Fruit fly (Drosophila melanogaster) whole organism, embryonic: ENCODE data around the gene Osi10b.

ENCODE experiments used
- ATbp ChIP-seq: fragments of 200-800 bp; sonication (Bioruptor generic); optimal IDR thresholded peaks from 2 replicates; lab custom pipeline; 2017; ENCODE audit warnings: missing biosample characterization, mild to moderate bottlenecking, missing genetic modification characterization, missing genetic modification reagents
- Antp ChIP-seq: fragments of 200-800 bp; sonication (Bioruptor generic); optimal IDR thresholded peaks from 3 replicates; lab custom pipeline; 2016; ENCODE audit warnings: missing biosample characterization, missing genetic modification characterization
- Atf3 ChIP-seq: fragments of 200-800 bp; sonication (Bioruptor generic); optimal IDR thresholded peaks from 3 replicates; lab custom pipeline; 2016; ENCODE audit warnings: missing biosample characterization, missing genetic modification characterization
- Awh ChIP-seq: fragments of 200-800 bp; sonication (Bioruptor generic); IDR thresholded peaks from 2 replicates; pipeline ENCODE4, ENCODE4 v1.3.6; 2022; ENCODE audit warnings: missing biosample characterization, missing genetic modification characterization
- Blimp-1 ChIP-seq: fragments of 200-800 bp; sonication (Bioruptor generic); optimal IDR thresholded peaks from 3 replicates; lab custom pipeline; 2018; ENCODE audit warnings: missing biosample characterization, missing genetic modification characterization, mild to moderate bottlenecking, moderate library complexity, missing genetic modification reagents
- Bteb2 ChIP-seq: fragments of 200-800 bp; sonication (Bioruptor generic); optimal IDR thresholded peaks from 2 replicates; lab custom pipeline; 2016; ENCODE audit warnings: missing biosample characterization, missing genetic modification characterization
- CG10979 ChIP-seq: fragments of 200-800 bp; sonication (Bioruptor generic); optimal IDR thresholded peaks from 2 replicates; lab custom pipeline; 2018; ENCODE audit warnings: missing biosample characterization, mild to moderate bottlenecking, missing genetic modification characterization, moderate library complexity
- CG12942 ChIP-seq: fragments of 200-800 bp; sonication (Bioruptor generic); optimal IDR thresholded peaks from 3 replicates; lab custom pipeline; 2016; ENCODE audit warnings: missing biosample characterization, missing genetic modification characterization
- CG13424 ChIP-seq: fragments of 200-800 bp; sonication (Bioruptor generic); optimal IDR thresholded peaks from 2 replicates; lab custom pipeline; 2019; ENCODE audit warnings: missing biosample characterization, mild to moderate bottlenecking, missing genetic modification characterization, moderate library complexity
- CG13894 ChIP-seq: fragments of 200-800 bp; sonication (Bioruptor generic); optimal IDR thresholded peaks from 3 replicates; lab custom pipeline; 2018; ENCODE audit warnings: missing biosample characterization, mild to moderate bottlenecking, missing genetic modification characterization, moderate library complexity
- CG14667 ChIP-seq: fragments of 200-800 bp; sonication (Bioruptor generic); IDR thresholded peaks from 2 replicates; pipeline ENCODE4 v1.3.6; 2022; ENCODE audit warnings: missing biosample characterization, missing genetic modification characterization
- CG17361 ChIP-seq: fragments of 200-800 bp; sonication (Bioruptor generic); IDR thresholded peaks from 3 replicates; pipeline ENCODE4 v1.3.6; 2022; ENCODE audit warnings: missing biosample characterization, missing genetic modification characterization
- CG17912 ChIP-seq: fragments of 200-800 bp; sonication (Bioruptor generic); optimal IDR thresholded peaks from 2 replicates; lab custom pipeline; 2018; ENCODE audit warnings: missing biosample characterization, mild to moderate bottlenecking, missing genetic modification characterization
- CG18599 ChIP-seq: fragments of 200-800 bp; sonication (Bioruptor generic); optimal IDR thresholded peaks from 3 replicates; lab custom pipeline; 2017; ENCODE audit warnings: missing biosample characterization, missing genetic modification characterization, mild to moderate bottlenecking, moderate library complexity, missing genetic modification reagents
- CG2875 ChIP-seq: fragments of 200-800 bp; sonication (Bioruptor generic); optimal IDR thresholded peaks from 2 replicates; lab custom pipeline; 2017; ENCODE audit warnings: missing biosample characterization, mild to moderate bottlenecking, missing genetic modification characterization, missing genetic modification reagents
- CG32532 ChIP-seq: fragments of 200-800 bp; sonication (Bioruptor generic); IDR thresholded peaks from 2 replicates; pipeline ENCODE4 v1.3.6; 2022; ENCODE audit warnings: missing biosample characterization, missing genetic modification characterization
- CG34224 ChIP-seq: fragments of 200-800 bp; sonication (Bioruptor generic); IDR thresholded peaks from 3 replicates; pipeline ENCODE4 v1.3.6; 2022; ENCODE audit warnings: missing biosample characterization, missing genetic modification characterization; ENCODE audit not compliant: partially characterized antibody
- CG6654 ChIP-seq: fragments of 200-800 bp; sonication (Bioruptor generic); optimal IDR thresholded peaks from 2 replicates; lab custom pipeline; 2017; ENCODE audit warnings: missing biosample characterization, mild to moderate bottlenecking, missing genetic modification characterization
- CG7839 ChIP-seq: fragments of 200-800 bp; sonication (Bioruptor generic); optimal IDR thresholded peaks from 3 replicates; lab custom pipeline; 2018; ENCODE audit warnings: missing biosample characterization, mild to moderate bottlenecking, missing genetic modification characterization, moderate library complexity
- CG8924 ChIP-seq: fragments of 200-800 bp; optimal IDR thresholded peaks from 3 replicates; lab custom pipeline; 2019; ENCODE audit warnings: missing biosample characterization, mild to moderate bottlenecking, missing genetic modification characterization, moderate library complexity
- CG9437 ChIP-seq: fragments of 200-800 bp; sonication (Bioruptor generic); optimal IDR thresholded peaks from 2 replicates; lab custom pipeline; 2018; ENCODE audit warnings: missing biosample characterization, mild to moderate bottlenecking, missing genetic modification characterization
- CG9817 ChIP-seq: fragments of 200-800 bp; sonication (Bioruptor generic); optimal IDR thresholded peaks from 2 replicates; lab custom pipeline; 2018; ENCODE audit warnings: missing biosample characterization, mild to moderate bottlenecking, missing genetic modification characterization, moderate library complexity
- Camta ChIP-seq: fragments of 200-800 bp; sonication (Bioruptor generic); optimal IDR thresholded peaks from 2 replicates; lab custom pipeline; 2016; ENCODE audit warnings: missing biosample characterization, missing genetic modification characterization
- Chrac-16 ChIP-seq: fragments of 200-800 bp; sonication (Bioruptor generic); optimal IDR thresholded peaks from 3 replicates; lab custom pipeline; 2016; ENCODE audit warnings: missing biosample characterization, missing genetic modification characterization
- CoRest ChIP-seq: fragments of 200-800 bp; sonication (Bioruptor generic); optimal IDR thresholded peaks from 3 replicates; lab custom pipeline; 2018; ENCODE audit warnings: missing biosample characterization, mild to moderate bottlenecking, missing genetic modification characterization, moderate library complexity
- Ets97D ChIP-seq: fragments of 200-800 bp; sonication (Bioruptor generic); optimal IDR thresholded peaks from 3 replicates; lab custom pipeline; 2016; ENCODE audit warnings: missing biosample characterization, missing genetic modification characterization
- Gug ChIP-seq: fragments of 200-800 bp; sonication (Bioruptor generic); IDR thresholded peaks from 4 replicates; pipeline ENCODE4 v1.3.6; 2022; ENCODE audit warnings: missing biosample characterization, missing genetic modification characterization
- MESR4 ChIP-seq: fragments of 200-800 bp; sonication (Bioruptor generic); optimal IDR thresholded peaks from 2 replicates; lab custom pipeline; 2018; ENCODE audit warnings: missing biosample characterization, mild to moderate bottlenecking, missing genetic modification characterization, moderate library complexity
- MTF-1 ChIP-seq: fragments of 200-800 bp; sonication (Bioruptor generic); optimal IDR thresholded peaks from 2 replicates; lab custom pipeline; 2018; ENCODE audit warnings: missing biosample characterization, mild to moderate bottlenecking, missing genetic modification characterization, borderline replicate concordance
- NFAT ChIP-seq: fragments of 200-800 bp; sonication (Bioruptor generic); IDR thresholded peaks from 2 replicates; pipeline ENCODE4 v1.3.6; 2022; ENCODE audit warnings: missing biosample characterization, missing genetic modification characterization
- Oaz ChIP-seq: fragments of 200-800 bp; sonication (Bioruptor generic); IDR thresholded peaks from 2 replicates; pipeline ENCODE4 v1.3.6; 2022; ENCODE audit warnings: missing biosample characterization, missing genetic modification characterization
- Sox102F ChIP-seq: fragments of 200-800 bp; sonication (Bioruptor generic); optimal IDR thresholded peaks from 2 replicates; lab custom pipeline; 2018; ENCODE audit warnings: missing biosample characterization, mild to moderate bottlenecking, missing genetic modification characterization, moderate library complexity
- abd-A ChIP-seq: fragments of 200-800 bp; sonication (Bioruptor generic); optimal IDR thresholded peaks from 3 replicates; lab custom pipeline; 2019; ENCODE audit warnings: missing biosample characterization, mild to moderate bottlenecking, missing genetic modification characterization, moderate library complexity
- bcd ChIP-seq: fragments of 200-800 bp; sonication (Bioruptor generic); optimal IDR thresholded peaks from 2 replicates; lab custom pipeline; 2017; ENCODE audit warnings: missing biosample characterization, mild to moderate bottlenecking, missing genetic modification characterization
- bsh ChIP-seq, 2 experiments: fragments of 200-800 bp; sonication (Bioruptor generic); optimal IDR thresholded peaks; 2 replicates each; lab custom pipeline; 2017 to 2018; ENCODE audit warnings: mild to moderate bottlenecking in 2 of 2, missing biosample characterization in 2 of 2, missing genetic modification characterization in 2 of 2, moderate library complexity in 1 of 2
- chif ChIP-seq, 2 experiments: fragments of 200-800 bp; sonication (Bioruptor generic); optimal IDR thresholded peaks; 3 replicates each; lab custom pipeline; 2016; ENCODE audit warnings: missing biosample characterization in 2 of 2, missing genetic modification characterization in 2 of 2
- grau ChIP-seq: fragments of 200-800 bp; optimal IDR thresholded peaks from 3 replicates; lab custom pipeline; 2019; ENCODE audit warnings: missing biosample characterization, mild to moderate bottlenecking, missing genetic modification characterization, moderate library complexity
- p53 ChIP-seq: fragments of 200-800 bp; sonication (Bioruptor generic); optimal IDR thresholded peaks from 2 replicates; lab custom pipeline; 2016; ENCODE audit warnings: missing biosample characterization, missing genetic modification characterization
- pum ChIP-seq: fragments of 200-800 bp; sonication (Bioruptor generic); optimal IDR thresholded peaks from 2 replicates; lab custom pipeline; 2016; ENCODE audit warnings: missing biosample characterization, missing genetic modification characterization
- row ChIP-seq: fragments of 200-800 bp; sonication (Bioruptor generic); IDR thresholded peaks from 3 replicates; pipeline ENCODE4 v1.3.6; 2022; ENCODE audit warnings: missing biosample characterization, missing genetic modification characterization
- sd ChIP-seq: fragments of 200-800 bp; sonication (Bioruptor generic); optimal IDR thresholded peaks from 3 replicates; lab custom pipeline; 2018; ENCODE audit warnings: missing biosample characterization, mild to moderate bottlenecking, missing genetic modification characterization, moderate library complexity
- sens ChIP-seq: fragments of 200-800 bp; sonication (Bioruptor generic); peaks from one replicate; lab custom pipeline; 2016; ENCODE audit warnings: missing biosample characterization, missing genetic modification characterization
- tll ChIP-seq, 2 experiments: fragments of 200-800 bp in 1 of 2; fragments of >200 bp in 1 of 2; sonication (Bioruptor generic) in 1 of 2; optimal IDR thresholded peaks; 2 replicates each; lab custom pipeline; 2017 to 2019; ENCODE audit warnings: missing biosample characterization in 2 of 2, missing genetic modification characterization in 2 of 2, mild to moderate bottlenecking in 1 of 2, moderate library complexity in 1 of 2
- trem ChIP-seq: fragments of 200-800 bp; optimal IDR thresholded peaks from 3 replicates; lab custom pipeline; 2019; ENCODE audit warnings: missing biosample characterization, mild to moderate bottlenecking, missing genetic modification characterization, moderate library complexity
- trh ChIP-seq: fragments of 200-800 bp; sonication (Bioruptor generic); optimal IDR thresholded peaks from 2 replicates; lab custom pipeline; 2016; ENCODE audit warnings: missing biosample characterization, missing genetic modification characterization
- unpg ChIP-seq: fragments of 200-800 bp; sonication (Bioruptor generic); optimal IDR thresholded peaks from 3 replicates; lab custom pipeline; 2018; ENCODE audit warnings: missing biosample characterization, mild to moderate bottlenecking, missing genetic modification characterization, moderate library complexity
- vvl ChIP-seq: fragments of 200-800 bp; sonication (Bioruptor generic); IDR thresholded peaks from 2 replicates; pipeline ENCODE4 v1.3.6; 2022; ENCODE audit warnings: missing biosample characterization, missing genetic modification characterization
- zf30C ChIP-seq: fragments of 200-800 bp; sonication (Bioruptor generic); optimal IDR thresholded peaks from 3 replicates; lab custom pipeline; 2018; ENCODE audit warnings: missing biosample characterization, mild to moderate bottlenecking, missing genetic modification characterization
- zfh2 ChIP-seq: fragments of 200-800 bp; sonication (Bioruptor generic); optimal IDR thresholded peaks from 2 replicates; lab custom pipeline; 2016; ENCODE audit warnings: missing biosample characterization, missing genetic modification characterization

Gene Osi10b

dm6 chr3R:6229055-6229841 is 36.7 kb upstream of the Osi10b start (continued):
- TF ChIP-seq Sox102F (GFP tag; lab: Kevin White, UChicago), result peak; percentile 59
- TF ChIP-seq bsh (GFP tag; optimal IDR thresholded peaks at IDR 0.05; lab: Kevin White, UChicago), result peak in 1 of 2 experiments; percentile 61
- TF ChIP-seq zf30C (GFP tag; lab: Kevin White, UChicago), result no peak
- peak; percentile 85 for TF ChIP-seq Blimp-1 (GFP tag; lab: Kevin White, UChicago)
- TF ChIP-seq CG9437, result peak; percentile 23
- no peak for TF ChIP-seq CG34224 (GFP tag; lab: Robert Waterston, UW)
- no peak for TF ChIP-seq trh
- peak; percentile 14 for TF ChIP-seq unpg (GFP tag; lab: Kevin White, UChicago)
- TF ChIP-seq CG17912 (GFP tag; lab: Kevin White, UChicago), result no peak
- TF ChIP-seq NFAT (GFP tag; lab: Robert Waterston, UW), result no peak
- TF ChIP-seq Gug (GFP tag; lab: Robert Waterston, UW), result no peak
- peak; percentile 15 for TF ChIP-seq CG13424 (tag; lab: Kevin White, UChicago)
- TF ChIP-seq Atf3 (GFP tag; lab: Kevin White, UChicago), result no peak
- peak; percentile 40 for TF ChIP-seq CG2875 (GFP tag; lab: Kevin White, UChicago)
- peak; percentile 24 for TF ChIP-seq CG6654
- no peak for TF ChIP-seq Oaz (GFP tag; lab: Robert Waterston, UW)
- TF ChIP-seq CG12942 (GFP tag; lab: Kevin White, UChicago), result no peak
- no peak for TF ChIP-seq CG32532
- peak; percentile 81 for TF ChIP-seq sens (GFP tag; lab: Kevin White, UChicago)
- TF ChIP-seq chif (GFP tag; optimal IDR thresholded peaks at IDR 0.05; lab: Kevin White, UChicago), result peak in 1 of 2 experiments; percentile 5
- peak; percentile 22 for TF ChIP-seq grau (tag; lab: Kevin White, UChicago)
- no peak for TF ChIP-seq Camta (GFP tag; lab: Kevin White, UChicago)
- TF ChIP-seq trem (tag; lab: Kevin White, UChicago), result peak; percentile 7
- TF ChIP-seq bcd (GFP tag; lab: Kevin White, UChicago), result no peak
- TF ChIP-seq Ets97D, result no peak
- peak; percentile 65 for TF ChIP-seq CG10979 (tag; lab: Kevin White, UChicago)
- TF ChIP-seq CG14667 (GFP tag; lab: Robert Waterston, UW), result no peak
- peak; percentile 25 for TF ChIP-seq CoRest
- TF ChIP-seq ATbp (GFP tag; lab: Kevin White, UChicago), result peak; percentile 52
- TF ChIP-seq CG8924 (tag; lab: Kevin White, UChicago), result peak; percentile 15
- peak; percentile 44 for TF ChIP-seq CG7839
- TF ChIP-seq pum (GFP tag; lab: Kevin White, UChicago), result peak; percentile 1
- no peak for TF ChIP-seq Antp (GFP tag; lab: Kevin White, UChicago)
- no peak for TF ChIP-seq zfh2 (GFP tag; lab: Kevin White, UChicago)
- 0 out of 3 replicates have a peak, but pooled peaks have one; percentile 5 for TF ChIP-seq row
- peak; percentile 51; the same call in 1 of the 3 replicates for TF ChIP-seq CG17361 (GFP tag; lab: Robert Waterston, UW)
- no peak for TF ChIP-seq MTF-1 (GFP tag; lab: Kevin White, UChicago)

- TF ChIP-seq CG34224 (GFP tag; lab: Robert Waterston, UW), result no peak
- TF ChIP-seq vvl (GFP tag; lab: Robert Waterston, UW), result peak; percentile 20; the same call in 1 of the 2 replicates
- peak; percentile 84 for TF ChIP-seq Blimp-1 (GFP tag; lab: Kevin White, UChicago)
- no peak for TF ChIP-seq p53
- no peak for TF ChIP-seq Bteb2
- TF ChIP-seq abd-A (tag; lab: Kevin White, UChicago), result peak; percentile 47
- TF ChIP-seq sd (tag; lab: Kevin White, UChicago), result peak; percentile 87
- no peak for TF ChIP-seq tll (GFP tag; optimal IDR thresholded peaks at IDR 0.05; lab: Kevin White, UChicago)
- no peak for TF ChIP-seq Chrac-16
- 0 out of 2 replicates have a peak, but pooled peaks have one; percentile 41 for TF ChIP-seq Awh (GFP tag; lab: Robert Waterston, UW)
- TF ChIP-seq CG13894 (tag; lab: Kevin White, UChicago), result no peak
- TF ChIP-seq CG9817, result no peak
- TF ChIP-seq CG18599, result no peak
- no peak for TF ChIP-seq MESR4 (GFP tag; lab: Kevin White, UChicago)
Observed at dm6 chr3R:6230298-6230697, 35.7 kb upstream of the Osi10b start.
